Worm (Caenorhabditis elegans) whole organism, L4 larva: ENCODE data around the gene C48D1.9.

Experiments used
- D1046.2 ChIP-seq: fragments of 200-800 bp; sonication (Bioruptor generic); IDR thresholded peaks from 2 replicates; pipeline ENCODE4 v1.3.6; 2022; ENCODE audit warnings: missing genetic modification characterization, missing compliant biosample characterization
- T20F7.1 ChIP-seq: fragments of 200-800 bp; sonication (Bioruptor generic); optimal IDR thresholded peaks from 2 replicates; lab custom pipeline; 2018; ENCODE audit warnings: mild to moderate bottlenecking, missing genetic modification characterization, missing compliant biosample characterization
- T26A8.4 ChIP-seq: fragments of 200-800 bp; sonication (Bioruptor generic); IDR thresholded peaks from 2 replicates; pipeline ENCODE4 v1.3.6; 2022; ENCODE audit warnings: missing genetic modification characterization, missing compliant biosample characterization
- ZK546.5 ChIP-seq, 2 experiments: sonication (generic microtip); optimal IDR thresholded peaks; 2 replicates each; lab custom pipeline; 2017; ENCODE audit warnings: missing biosample characterization in 2 of 2, missing genetic modification characterization in 2 of 2
- aha-1 ChIP-seq: fragments of 150-350 bp; peaks from one replicate; lab custom pipeline; 2014; ENCODE audit warnings: missing biosample characterization, missing genetic modification characterization
- ceh-44 ChIP-seq: fragments of 200-800 bp; sonication (Bioruptor generic); IDR thresholded peaks from 2 replicates; pipeline ENCODE4 v1.3.6; 2022; ENCODE audit warnings: missing genetic modification reagents, missing genetic modification characterization, missing compliant biosample characterization
- daf-16 ChIP-seq, 3 experiments: sonication (generic microtip); optimal IDR thresholded peaks; 2 replicates each; lab custom pipeline; 2016 to 2017; ENCODE audit warnings: missing genetic modification characterization in 3 of 3, missing genetic modification reagents in 3 of 3, mild to moderate bottlenecking in 2 of 3, missing compliant biosample characterization in 2 of 3, missing biosample characterization in 1 of 3, moderate library complexity in 1 of 3
- daf-8 ChIP-seq: fragments of 200-800 bp; sonication (Bioruptor generic); IDR thresholded peaks from 2 replicates; pipeline ENCODE4 v1.3.6; 2022; ENCODE audit warnings: missing genetic modification characterization, missing compliant biosample characterization
- dmd-8 ChIP-seq: fragments of 200-800 bp; sonication (Bioruptor generic); IDR thresholded peaks from 2 replicates; pipeline ENCODE4 v1.3.6; 2022; ENCODE audit warnings: missing genetic modification characterization, missing compliant biosample characterization
- dpl-1 ChIP-seq: fragments of 150-350 bp; optimal IDR thresholded peaks from 2 replicates; lab custom pipeline; 2014; ENCODE audit warnings: missing biosample characterization, missing genetic modification reagents, missing genetic modification characterization
- egl-27 ChIP-seq: sonication (generic microtip); optimal IDR thresholded peaks from 3 replicates; lab custom pipeline; 2017; ENCODE audit warnings: missing biosample characterization, missing genetic modification reagents, missing genetic modification characterization
- hmg-1.1 ChIP-seq: fragments of 200-800 bp; sonication (Bioruptor generic); IDR thresholded peaks from 2 replicates; pipeline ENCODE4 v1.3.6; 2022; ENCODE audit warnings: missing genetic modification reagents, missing genetic modification characterization, missing compliant biosample characterization
- lin-15B ChIP-seq: fragments of 150-350 bp; sonication (generic microtip); optimal IDR thresholded peaks from 3 replicates; lab custom pipeline; 2014; ENCODE audit warnings: missing biosample characterization, missing genetic modification characterization
- lin-38 ChIP-seq: fragments of 200-800 bp; sonication (Bioruptor generic); IDR thresholded peaks from 2 replicates; pipeline ENCODE4 v1.3.6; 2022; ENCODE audit warnings: missing genetic modification reagents, missing genetic modification characterization, missing compliant biosample characterization
- lsy-2 ChIP-seq, 2 experiments: fragments of 150-350 bp in 1 of 2; sonication (generic microtip) in 1 of 2; optimal IDR thresholded peaks; 2 replicates each; lab custom pipeline; 2014 to 2017; ENCODE audit warnings: missing biosample characterization in 2 of 2, missing genetic modification characterization in 2 of 2
- madf-9 ChIP-seq: fragments of 200-800 bp; sonication (Bioruptor generic); conservative IDR thresholded peaks from 2 replicates; pipeline ENCODE4 v1.3.6; 2022; ENCODE audit warnings: missing genetic modification reagents, missing genetic modification characterization, missing compliant biosample characterization
- mes-2 ChIP-seq: sonication (generic microtip); optimal IDR thresholded peaks from 2 replicates; lab custom pipeline; 2016; ENCODE audit warnings: missing genotype, mild to moderate bottlenecking, missing genetic modification characterization, missing compliant biosample characterization; ENCODE audit not compliant: poor library complexity, severe bottlenecking
- nhr-102 ChIP-seq: sonication (generic microtip); optimal IDR thresholded peaks from 2 replicates; lab custom pipeline; 2016; ENCODE audit warnings: mild to moderate bottlenecking, missing genetic modification characterization, moderate library complexity, missing compliant biosample characterization
- nhr-11 ChIP-seq: fragments of 150-350 bp; optimal IDR thresholded peaks from 2 replicates; lab custom pipeline; 2014; ENCODE audit warnings: missing biosample characterization, missing genetic modification characterization
- nhr-111 ChIP-seq: fragments of 200-800 bp; sonication (Bioruptor generic); optimal IDR thresholded peaks from 2 replicates; lab custom pipeline; 2018; ENCODE audit warnings: mild to moderate bottlenecking, missing genetic modification characterization, missing compliant biosample characterization
- nhr-237 ChIP-seq: sonication (generic microtip); optimal IDR thresholded peaks from 2 replicates; lab custom pipeline; 2017; ENCODE audit warnings: missing biosample characterization, missing genetic modification characterization
- nhr-41 ChIP-seq: fragments of 200-800 bp; sonication (Bioruptor generic); IDR thresholded peaks from 2 replicates; pipeline ENCODE4 v1.3.6; 2022; ENCODE audit warnings: missing genetic modification reagents, missing genetic modification characterization, missing compliant biosample characterization
- nhr-42 ChIP-seq: fragments of 200-800 bp; sonication (Bioruptor generic); IDR thresholded peaks from 2 replicates; pipeline ENCODE4 v1.3.6; 2022; ENCODE audit warnings: missing genetic modification characterization, missing compliant biosample characterization
- nhr-6 ChIP-seq: fragments of 150-350 bp; optimal IDR thresholded peaks from 2 replicates; lab custom pipeline; 2014; ENCODE audit warnings: missing biosample characterization, missing genetic modification characterization
- php-3 ChIP-seq: fragments of 200-800 bp; sonication (Bioruptor generic); IDR thresholded peaks from 2 replicates; pipeline ENCODE4 v1.3.6; 2022; ENCODE audit warnings: missing genetic modification reagents, missing genetic modification characterization, missing compliant biosample characterization
- pqm-1 ChIP-seq: sonication (generic microtip); optimal IDR thresholded peaks from 2 replicates; lab custom pipeline; 2017; ENCODE audit warnings: missing biosample characterization, missing genetic modification characterization
- snpc-4 ChIP-seq: fragments of 150-350 bp; optimal IDR thresholded peaks from 2 replicates; lab custom pipeline; 2014; ENCODE audit warnings: missing biosample characterization, missing genetic modification characterization
- unc-62 ChIP-seq, 3 experiments: fragments of 150-350 bp in 1 of 3; sonication (generic microtip); optimal IDR thresholded peaks in 2 of 3; peaks in 1 of 3; 1 replicate in 1 of 3; 2 replicates in 2 of 3; lab custom pipeline; 2014 to 2017; ENCODE audit warnings: missing biosample characterization in 3 of 3, missing genetic modification characterization in 3 of 3, missing genetic modification reagents in 3 of 3, missing genotype in 1 of 3
- zfp-2 ChIP-seq: sonication (generic microtip); optimal IDR thresholded peaks from 2 replicates; lab custom pipeline; 2016; ENCODE audit warnings: mild to moderate bottlenecking, missing genetic modification characterization, missing compliant biosample characterization
- zip-11 ChIP-seq: fragments of 200-800 bp; sonication (Bioruptor generic); IDR thresholded peaks from 2 replicates; pipeline ENCODE4 v1.3.6; 2022; ENCODE audit warnings: missing genetic modification characterization, missing compliant biosample characterization
- ztf-7 ChIP-seq: fragments of 150-350 bp; optimal IDR thresholded peaks from 2 replicates; lab custom pipeline; 2014; ENCODE audit warnings: missing biosample characterization, missing genetic modification characterization

Gene C48D1.9

DNA sequence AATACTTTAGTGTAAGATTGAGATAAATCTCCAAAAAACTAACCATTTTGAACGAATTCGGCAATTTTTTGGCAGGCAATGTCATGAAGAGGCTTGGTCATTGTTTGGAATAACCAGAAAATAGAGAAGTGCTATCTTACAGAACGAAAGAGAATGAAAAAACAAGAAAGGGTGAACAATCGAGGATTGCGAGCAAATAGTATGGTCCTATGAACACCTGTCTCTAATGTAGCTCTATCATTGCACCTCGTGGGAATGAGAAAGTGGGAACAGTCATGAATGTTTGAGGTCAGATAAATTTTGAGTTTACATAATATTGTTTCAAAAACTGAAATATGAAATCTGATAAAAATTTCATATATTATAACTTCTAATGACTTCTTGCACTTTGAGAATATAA lies 12.2 kb downstream of the C48D1.9 start, which contains the start of gene C48D1.1:
TSS of gene C48D1.1 (minus strand) at position 101 of the 400 bp plus-strand sequence.
- TF ChIP-seq ceh-44 (GFP tag; lab: Robert Waterston, UW): no peak
- peak; percentile 49 for TF ChIP-seq aha-1 (tag; lab: Kevin White, UChicago)
- no peak for TF ChIP-seq php-3 (GFP tag; lab: Robert Waterston, UW)

ce11 chrIV:13193239-13193638 lies 16.2 kb downstream of the C48D1.9 start, which contains the start of gene F58D2.5:
Gene F58D2.5 (minus strand): TSS chrIV:13193339.
- TF ChIP-seq lin-38 (GFP tag; lab: Robert Waterston, UW) (no peak), dmd-8 (no peak), lsy-2 (tag; optimal IDR thresholded peaks at IDR 0.05; lab: Kevin White, UChicago) (no peak), ztf-7 (no peak), daf-16 (GFP tag; optimal IDR thresholded peaks at IDR 0.05; lab: Kevin White, UChicago) (no peak), daf-16 (tag; optimal IDR thresholded peaks at IDR 0.05; lab: Kevin White, UChicago) (no peak), daf-8 (GFP tag; lab: Robert Waterston, UW) (no peak)

ce11 chrIV:13190075-13190474 lies 19.4 kb downstream of the C48D1.9 start:
- TF ChIP-seq zfp-2 (tag; lab: Kevin White, UChicago) (no peak), D1046.2 (no peak)

ce11 chrIV:13189467-13189866 lies 20.0 kb downstream of the C48D1.9 start, which contains the start of gene F58D2.2:
Gene F58D2.2 (plus strand): TSS chrIV:13189767.
- TF ChIP-seq snpc-4 (tag; lab: Kevin White, UChicago): no peak
- TF ChIP-seq nhr-6 (tag; lab: Kevin White, UChicago): no peak
- TF ChIP-seq T20F7.1 (GFP tag; lab: Kevin White, UChicago): no peak
- TF ChIP-seq nhr-237 (tag; lab: Kevin White, UChicago): no peak
- no peak for TF ChIP-seq nhr-41
- TF ChIP-seq ZK546.5 (tag; optimal IDR thresholded peaks at IDR 0.05; lab: Kevin White, UChicago): no peak
- TF ChIP-seq dpl-1 (GFP tag; lab: Kevin White, UChicago): no peak
- TF ChIP-seq madf-9 (GFP tag; lab: Robert Waterston, UW): no peak
- TF ChIP-seq nhr-111 (GFP tag; lab: Kevin White, UChicago): no peak
- no peak for TF ChIP-seq aha-1 (tag; lab: Kevin White, UChicago)
- TF ChIP-seq daf-8 (GFP tag; lab: Robert Waterston, UW): no peak
- no peak for TF ChIP-seq hmg-1.1
- no peak for TF ChIP-seq pqm-1 (tag; lab: Kevin White, UChicago)

ce11 chrIV:13188959-13189358 lies 20.5 kb downstream of the C48D1.9 start, which contains the start of gene F58D2.4:
Gene F58D2.4 (minus strand): TSS chrIV:13189059.
- TF ChIP-seq php-3 (GFP tag; lab: Robert Waterston, UW): no peak
- TF ChIP-seq unc-62 (GFP tag; optimal IDR thresholded peaks at IDR 0.05 in 1 of 2; lab: Kevin White, UChicago): no peak
- no peak for TF ChIP-seq unc-62 (tag; optimal IDR thresholded peaks at IDR 0.05; lab: Kevin White, UChicago)
- TF ChIP-seq zip-11 (GFP tag; lab: Robert Waterston, UW): no peak
- TF ChIP-seq mes-2 (tag; lab: Kevin White, UChicago): no peak
- no peak for TF ChIP-seq T26A8.4 (GFP tag; lab: Robert Waterston, UW)
- TF ChIP-seq nhr-6 (tag; lab: Kevin White, UChicago): no peak
- no peak for TF ChIP-seq nhr-11 (tag; lab: Kevin White, UChicago)
- TF ChIP-seq nhr-102 (tag; lab: Kevin White, UChicago): no peak
- no peak for TF ChIP-seq hmg-1.1
- TF ChIP-seq nhr-42 (GFP tag; lab: Robert Waterston, UW): no peak
- TF ChIP-seq lin-15B (tag; lab: Kevin White, UChicago): no peak
- TF ChIP-seq pqm-1 (tag; lab: Kevin White, UChicago): no peak
- no peak for TF ChIP-seq egl-27 (tag; lab: Kevin White, UChicago)
